Fruit fly (Drosophila melanogaster) whole organism, embryonic: ENCODE measurements around the gene CG33946.

Source experiments
- Antp ChIP-seq: fragments of 200-800 bp; sonication (Bioruptor generic); optimal IDR thresholded peaks from 3 replicates; lab custom pipeline; 2016; ENCODE audit warnings: missing biosample characterization, missing genetic modification characterization
- B-H2 ChIP-seq: fragments of 200-800 bp; sonication (Bioruptor generic); optimal IDR thresholded peaks from 2 replicates; lab custom pipeline; 2018; ENCODE audit warnings: missing biosample characterization, mild to moderate bottlenecking, missing genetic modification characterization
- CG1024 ChIP-seq: fragments of 200-800 bp; sonication (Bioruptor generic); IDR thresholded peaks from 2 replicates; pipeline ENCODE4 v1.3.6; 2022; ENCODE audit warnings: missing biosample characterization, missing genetic modification characterization
- CG10274 ChIP-seq: fragments of 200-800 bp; sonication (Bioruptor generic); optimal IDR thresholded peaks from 3 replicates; lab custom pipeline; 2017; ENCODE audit warnings: missing biosample characterization, mild to moderate bottlenecking, missing genetic modification characterization
- CG11247 ChIP-seq: fragments of 200-800 bp; sonication (Bioruptor generic); IDR thresholded peaks from 2 replicates; pipeline ENCODE4 v1.3.6; 2022; ENCODE audit warnings: missing biosample characterization, missing genetic modification characterization
- CG15073 ChIP-seq: fragments of 200-800 bp; sonication (Bioruptor generic); optimal IDR thresholded peaks from 2 replicates; lab custom pipeline; 2016; ENCODE audit warnings: missing biosample characterization, missing genetic modification characterization
- CG15269 ChIP-seq: fragments of 200-800 bp; sonication (Bioruptor generic); optimal IDR thresholded peaks from 2 replicates; lab custom pipeline; 2018; ENCODE audit warnings: missing biosample characterization, mild to moderate bottlenecking, missing genetic modification characterization, moderate library complexity
- CG15601 ChIP-seq: fragments of 200-800 bp; sonication (Bioruptor generic); optimal IDR thresholded peaks from 3 replicates; lab custom pipeline; 2019; ENCODE audit warnings: missing biosample characterization, mild to moderate bottlenecking, missing genetic modification characterization, moderate library complexity
- CG1603 ChIP-seq: fragments of 200-800 bp; sonication (Bioruptor generic); optimal IDR thresholded peaks from 2 replicates; lab custom pipeline; 2019; ENCODE audit warnings: missing biosample characterization, mild to moderate bottlenecking, missing genetic modification characterization, moderate library complexity
- CG17829 ChIP-seq: fragments of 200-800 bp; optimal IDR thresholded peaks from 2 replicates; lab custom pipeline; 2019; ENCODE audit warnings: missing biosample characterization, mild to moderate bottlenecking, missing genetic modification characterization, moderate library complexity
- CG18011 ChIP-seq: fragments of 200-800 bp; sonication (Bioruptor generic); optimal IDR thresholded peaks from 2 replicates; lab custom pipeline; 2017; ENCODE audit warnings: missing biosample characterization, missing genetic modification characterization, mild to moderate bottlenecking, moderate library complexity, missing genotype
- CG2199 ChIP-seq: fragments of 200-800 bp; sonication (Bioruptor generic); IDR thresholded peaks from 3 replicates; pipeline ENCODE4 v1.3.6; 2022; ENCODE audit warnings: missing biosample characterization, missing genetic modification characterization
- CG2712 ChIP-seq: fragments of 200-800 bp; optimal IDR thresholded peaks from 3 replicates; lab custom pipeline; 2019; ENCODE audit warnings: missing biosample characterization, mild to moderate bottlenecking, missing genetic modification characterization, moderate library complexity
- CG2875 ChIP-seq: fragments of 200-800 bp; sonication (Bioruptor generic); optimal IDR thresholded peaks from 2 replicates; lab custom pipeline; 2017; ENCODE audit warnings: missing biosample characterization, mild to moderate bottlenecking, missing genetic modification characterization, missing genetic modification reagents
- CG32532 ChIP-seq: fragments of 200-800 bp; sonication (Bioruptor generic); IDR thresholded peaks from 2 replicates; pipeline ENCODE4 v1.3.6; 2022; ENCODE audit warnings: missing biosample characterization, missing genetic modification characterization
- CG42726 ChIP-seq: fragments of 200-800 bp; sonication (Bioruptor generic); IDR thresholded peaks from 2 replicates; pipeline ENCODE4 v1.3.6; 2022; ENCODE audit warnings: missing biosample characterization, missing genetic modification characterization; ENCODE audit not compliant: partially characterized antibody
- CG4617 ChIP-seq: fragments of 200-800 bp; sonication (Bioruptor generic); optimal IDR thresholded peaks from 3 replicates; lab custom pipeline; 2016; ENCODE audit warnings: missing biosample characterization, missing genetic modification characterization, borderline replicate concordance
- CG4707 ChIP-seq: fragments of 200-800 bp; sonication (Bioruptor generic); optimal IDR thresholded peaks from 2 replicates; lab custom pipeline; 2018; ENCODE audit warnings: missing biosample characterization, mild to moderate bottlenecking, missing genetic modification characterization, moderate library complexity
- CG5245 ChIP-seq: fragments of 200-800 bp; sonication (Bioruptor generic); optimal IDR thresholded peaks from 3 replicates; lab custom pipeline; 2016; ENCODE audit warnings: missing biosample characterization, missing genetic modification characterization
- CG9437 ChIP-seq: fragments of 200-800 bp; sonication (Bioruptor generic); optimal IDR thresholded peaks from 2 replicates; lab custom pipeline; 2018; ENCODE audit warnings: missing biosample characterization, mild to moderate bottlenecking, missing genetic modification characterization
- Dip3 ChIP-seq: fragments of 200-800 bp; sonication (Bioruptor generic); optimal IDR thresholded peaks from 3 replicates; lab custom pipeline; 2016; ENCODE audit warnings: missing biosample characterization, missing genetic modification characterization
- Drgx ChIP-seq: fragments of 200-800 bp; sonication (Bioruptor generic); IDR thresholded peaks from 2 replicates; pipeline ENCODE4 v1.3.6; 2022; ENCODE audit warnings: missing biosample characterization, missing genetic modification characterization
- HHEX ChIP-seq: fragments of 200-800 bp; sonication (Bioruptor generic); optimal IDR thresholded peaks from 3 replicates; lab custom pipeline; 2017; ENCODE audit warnings: missing biosample characterization, mild to moderate bottlenecking, missing genetic modification characterization, missing genetic modification reagents
- HLH3B ChIP-seq: fragments of 200-800 bp; sonication (Bioruptor generic); IDR thresholded peaks from 2 replicates; pipeline ENCODE4 v1.3.6; 2022; ENCODE audit warnings: missing biosample characterization, missing genetic modification characterization
- HLH4C ChIP-seq: fragments of 200-800 bp; sonication (Bioruptor generic); IDR thresholded peaks from 3 replicates; pipeline ENCODE4 v1.3.6; 2022; ENCODE audit warnings: missing biosample characterization, missing genetic modification characterization; ENCODE audit not compliant: partially characterized antibody
- Jarid2 ChIP-seq: fragments of 200-800 bp; sonication (Bioruptor generic); optimal IDR thresholded peaks from 3 replicates; lab custom pipeline; 2017; ENCODE audit warnings: mild to moderate bottlenecking, missing biosample characterization, missing genetic modification reagents, missing genetic modification characterization
- Lhr ChIP-seq: fragments of 200-800 bp; sonication (Bioruptor generic); optimal IDR thresholded peaks from 3 replicates; lab custom pipeline; 2017; ENCODE audit warnings: mild to moderate bottlenecking, missing biosample characterization, missing genetic modification reagents, missing genetic modification characterization
- Optix ChIP-seq: fragments of 200-800 bp; sonication (Bioruptor generic); IDR thresholded peaks from 3 replicates; pipeline ENCODE4 v1.3.6; 2022; ENCODE audit warnings: missing biosample characterization, missing genetic modification characterization
- PHDP ChIP-seq: fragments of 200-800 bp; sonication (Bioruptor generic); optimal IDR thresholded peaks from 3 replicates; lab custom pipeline; 2018; ENCODE audit warnings: missing biosample characterization, mild to moderate bottlenecking, missing genetic modification characterization, moderate library complexity
- Ptx1 ChIP-seq: fragments of 200-800 bp; sonication (Bioruptor generic); IDR thresholded peaks from 2 replicates; pipeline ENCODE4 v1.3.6; 2022; ENCODE audit warnings: missing biosample characterization, missing genetic modification characterization
- Sox100B ChIP-seq: fragments of 200-800 bp; sonication (Bioruptor generic); optimal IDR thresholded peaks from 3 replicates; lab custom pipeline; 2018; ENCODE audit warnings: missing biosample characterization, mild to moderate bottlenecking, missing genetic modification characterization
- amos ChIP-seq: fragments of 200-800 bp; sonication (Bioruptor generic); IDR thresholded peaks from 2 replicates; pipeline ENCODE4 v1.3.6; 2022; ENCODE audit warnings: missing biosample characterization, missing genetic modification characterization; ENCODE audit not compliant: partially characterized antibody
- ase ChIP-seq: fragments of 200-800 bp; sonication (Bioruptor generic); IDR thresholded peaks from 3 replicates; pipeline ENCODE4 v1.3.6; 2022; ENCODE audit warnings: missing biosample characterization, missing genetic modification characterization
- bcd ChIP-seq: fragments of 200-800 bp; sonication (Bioruptor generic); optimal IDR thresholded peaks from 2 replicates; lab custom pipeline; 2017; ENCODE audit warnings: missing biosample characterization, mild to moderate bottlenecking, missing genetic modification characterization
- bsh ChIP-seq, 2 experiments: fragments of 200-800 bp; sonication (Bioruptor generic); optimal IDR thresholded peaks; 2 replicates each; lab custom pipeline; 2017 to 2018; ENCODE audit warnings: mild to moderate bottlenecking in 2 of 2, missing biosample characterization in 2 of 2, missing genetic modification characterization in 2 of 2, moderate library complexity in 1 of 2
- chm ChIP-seq: fragments of 200-800 bp; sonication (Bioruptor generic); IDR thresholded peaks from 2 replicates; pipeline ENCODE4 v1.3.6; 2022; ENCODE audit warnings: missing biosample characterization, missing genetic modification characterization
- croc ChIP-seq: fragments of 200-800 bp; sonication (Bioruptor generic); conservative IDR thresholded peaks from 3 replicates; pipeline ENCODE4 v1.3.6; 2022; ENCODE audit warnings: missing biosample characterization, missing genetic modification characterization
- kah ChIP-seq: fragments of 200-800 bp; sonication (Bioruptor generic); optimal IDR thresholded peaks from 2 replicates; lab custom pipeline; 2018; ENCODE audit warnings: missing biosample characterization, mild to moderate bottlenecking, missing genetic modification characterization
- knrl ChIP-seq: fragments of 200-800 bp; sonication (Bioruptor generic); IDR thresholded peaks from 3 replicates; pipeline ENCODE4 v1.3.6; 2022; ENCODE audit warnings: missing biosample characterization, missing genetic modification characterization; ENCODE audit not compliant: partially characterized antibody
- nerfin-2 ChIP-seq: fragments of 200-800 bp; sonication (Bioruptor generic); IDR thresholded peaks from 2 replicates; pipeline ENCODE4 v1.3.6; 2022; ENCODE audit warnings: missing biosample characterization, missing genetic modification characterization; ENCODE audit not compliant: partially characterized antibody
- nmo ChIP-seq: fragments of 200-800 bp; sonication (Bioruptor generic); optimal IDR thresholded peaks from 2 replicates; lab custom pipeline; 2018; ENCODE audit warnings: missing biosample characterization, mild to moderate bottlenecking, missing genetic modification characterization, moderate library complexity
- oc ChIP-seq: fragments of 200-800 bp; sonication (Bioruptor generic); optimal IDR thresholded peaks from 2 replicates; lab custom pipeline; 2018; ENCODE audit warnings: missing biosample characterization, mild to moderate bottlenecking, missing genetic modification characterization, moderate library complexity
- p53 ChIP-seq: fragments of 200-800 bp; sonication (Bioruptor generic); optimal IDR thresholded peaks from 2 replicates; lab custom pipeline; 2016; ENCODE audit warnings: missing biosample characterization, missing genetic modification characterization
- pfk ChIP-seq: fragments of 200-800 bp; sonication (Bioruptor generic); optimal IDR thresholded peaks from 2 replicates; lab custom pipeline; 2018; ENCODE audit warnings: missing biosample characterization, mild to moderate bottlenecking, missing genetic modification characterization, moderate library complexity
- pnt ChIP-seq: fragments of 200-800 bp; sonication (Bioruptor generic); optimal IDR thresholded peaks from 3 replicates; lab custom pipeline; 2016; ENCODE audit warnings: missing biosample characterization, missing genetic modification characterization
- row ChIP-seq: fragments of 200-800 bp; sonication (Bioruptor generic); IDR thresholded peaks from 3 replicates; pipeline ENCODE4 v1.3.6; 2022; ENCODE audit warnings: missing biosample characterization, missing genetic modification characterization
- sens-2 ChIP-seq: fragments of 200-800 bp; sonication (Bioruptor generic); IDR thresholded peaks from 2 replicates; pipeline ENCODE4 v1.3.6; 2022; ENCODE audit warnings: missing biosample characterization, missing genetic modification characterization
- sqz ChIP-seq: fragments of 200-800 bp; sonication (Bioruptor generic); optimal IDR thresholded peaks from 3 replicates; lab custom pipeline; 2018; ENCODE audit warnings: missing biosample characterization, mild to moderate bottlenecking, missing genetic modification characterization
- trh ChIP-seq: fragments of 200-800 bp; sonication (Bioruptor generic); optimal IDR thresholded peaks from 2 replicates; lab custom pipeline; 2016; ENCODE audit warnings: missing biosample characterization, missing genetic modification characterization
- vvl ChIP-seq: fragments of 200-800 bp; sonication (Bioruptor generic); IDR thresholded peaks from 2 replicates; pipeline ENCODE4 v1.3.6; 2022; ENCODE audit warnings: missing biosample characterization, missing genetic modification characterization

CG33946 gene

DNA sequence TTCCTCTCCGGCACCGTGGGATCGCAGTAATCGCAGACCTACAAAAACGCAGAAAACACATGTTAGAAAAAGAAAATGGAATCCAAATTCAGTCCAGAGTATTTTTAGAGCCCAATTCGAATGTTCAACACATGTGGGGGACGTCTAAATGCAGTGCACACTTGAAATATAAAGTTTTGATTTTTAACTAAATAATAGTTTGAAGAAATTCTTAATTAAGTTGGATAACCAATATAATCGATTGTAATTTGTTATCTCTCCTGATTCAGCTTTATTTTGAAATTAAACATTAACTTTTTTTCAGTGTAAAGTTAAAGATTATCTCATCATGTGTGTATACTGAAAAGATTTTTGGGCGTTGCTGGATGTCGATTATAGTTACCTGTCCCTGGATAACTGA lies 3.2 kb upstream of the CG33946 start (continued):
- TF ChIP-seq CG17829: peak; percentile 84
- peak; percentile 67 for TF ChIP-seq CG1024 (GFP tag; lab: Robert Waterston, UW)
- TF ChIP-seq kah (GFP tag; lab: Kevin White, UChicago): peak; percentile 16
- no peak; the same call in 1 of the 2 replicates for TF ChIP-seq Drgx (GFP tag; lab: Robert Waterston, UW)
- no peak for TF ChIP-seq CG15073 (GFP tag; lab: Kevin White, UChicago)
- no peak for TF ChIP-seq Dip3 (GFP tag; lab: Kevin White, UChicago)
- TF ChIP-seq Lhr: peak; percentile 13
- peak; percentile 36 for TF ChIP-seq bcd (GFP tag; lab: Kevin White, UChicago)
- peak; percentile 87 for TF ChIP-seq nmo (GFP tag; lab: Kevin White, UChicago)
- no peak for TF ChIP-seq HLH4C (GFP tag; lab: Robert Waterston, UW)
- no peak for TF ChIP-seq knrl (GFP tag; lab: Robert Waterston, UW)
- peak; percentile 78 for TF ChIP-seq Ptx1
- no peak for TF ChIP-seq nerfin-2 (GFP tag; lab: Robert Waterston, UW)
- peak; percentile 50 for TF ChIP-seq CG5245 (GFP tag; lab: Kevin White, UChicago)
- peak; percentile 67 for TF ChIP-seq Sox100B (GFP tag; lab: Kevin White, UChicago)
- TF ChIP-seq HLH3B (GFP tag; lab: Robert Waterston, UW): peak; percentile 69
- no peak for TF ChIP-seq p53 (GFP tag; lab: Kevin White, UChicago)
- TF ChIP-seq chm (GFP tag; lab: Robert Waterston, UW): peak; percentile 60
- peak in 1 of 2 experiments; percentile 93 for TF ChIP-seq bsh (GFP tag; optimal IDR thresholded peaks at IDR 0.05; lab: Kevin White, UChicago)
- TF ChIP-seq sens-2 (GFP tag; lab: Robert Waterston, UW): peak; percentile 48; the same call in 1 of the 2 replicates
- TF ChIP-seq Antp (GFP tag; lab: Kevin White, UChicago): peak; percentile 13
- TF ChIP-seq Optix: no peak
- no peak for TF ChIP-seq CG2199 (GFP tag; lab: Robert Waterston, UW)
- TF ChIP-seq CG32532 (GFP tag; lab: Robert Waterston, UW): peak; percentile 35; the same call in 1 of the 2 replicates
- TF ChIP-seq HHEX (GFP tag; lab: Kevin White, UChicago): no peak
- peak; percentile 92 for TF ChIP-seq CG2712
- peak; percentile 14 for TF ChIP-seq CG9437 (GFP tag; lab: Kevin White, UChicago)
- TF ChIP-seq CG4707 (GFP tag; lab: Kevin White, UChicago): peak; percentile 45
- no peak for TF ChIP-seq CG1603 (tag; lab: Kevin White, UChicago)
- TF ChIP-seq CG18011 (GFP tag; lab: Kevin White, UChicago): no peak
- peak; percentile 19 for TF ChIP-seq trh (GFP tag; lab: Kevin White, UChicago)
- no peak for TF ChIP-seq CG10274 (GFP tag; lab: Kevin White, UChicago)
- no peak for TF ChIP-seq CG4617 (GFP tag; lab: Kevin White, UChicago)
- TF ChIP-seq pnt (GFP tag; lab: Kevin White, UChicago): no peak
- TF ChIP-seq PHDP (tag; lab: Kevin White, UChicago): peak; percentile 69
- TF ChIP-seq ase (GFP tag; lab: Robert Waterston, UW): 0 out of 3 replicates have a peak, but pooled peaks have one; percentile 29
- TF ChIP-seq pfk (GFP tag; lab: Kevin White, UChicago): no peak
- peak; percentile 35; the same call in 1 of the 3 replicates for TF ChIP-seq croc (GFP tag; lab: Robert Waterston, UW)
- TF ChIP-seq oc (tag; lab: Kevin White, UChicago): peak; percentile 81
- TF ChIP-seq sqz: no peak
- peak; percentile 50 for TF ChIP-seq CG2875 (GFP tag; lab: Kevin White, UChicago)
- no peak for TF ChIP-seq CG42726 (GFP tag; lab: Robert Waterston, UW)
- TF ChIP-seq CG15269: peak; percentile 60
- no peak for TF ChIP-seq Jarid2
- TF ChIP-seq vvl (GFP tag; lab: Robert Waterston, UW): peak; percentile 93
- TF ChIP-seq row (GFP tag; lab: Robert Waterston, UW): peak; percentile 75
- TF ChIP-seq CG15601 (tag; lab: Kevin White, UChicago): peak; percentile 84
- TF ChIP-seq CG11247 (GFP tag; lab: Robert Waterston, UW): no peak; the same call in 1 of the 2 replicates
- TF ChIP-seq amos (GFP tag; lab: Robert Waterston, UW): no peak
- no peak for TF ChIP-seq B-H2 (GFP tag; lab: Kevin White, UChicago)
